Worm (Caenorhabditis elegans) whole organism, early embryonic: Measurements from ENCODE around the gene F35G2.1.
"Not testable (repeated sequence)": the region's sequence is repeated elsewhere in the genome, so short reads cannot be mapped to it uniquely, and the experiment has no call there.

ENCODE experiments used
- B0310.2 ChIP-seq: sonication (generic microtip); optimal IDR thresholded peaks from 2 replicates; lab custom pipeline; 2016; ENCODE audit warnings: mild to moderate bottlenecking, missing genetic modification characterization, missing compliant biosample characterization
- F13C5.2 ChIP-seq: sonication (generic microtip); optimal IDR thresholded peaks from 2 replicates; lab custom pipeline; 2017; ENCODE audit warnings: mild to moderate bottlenecking, missing genetic modification characterization, inconsistent platforms, missing compliant biosample characterization
- aly-1 ChIP-seq: sonication (generic microtip); optimal IDR thresholded peaks from 2 replicates; lab custom pipeline; 2016; ENCODE audit warnings: missing genetic modification characterization, missing compliant biosample characterization
- ama-1 ChIP-seq: fragments of 150-350 bp; optimal IDR thresholded peaks from 2 replicates; lab custom pipeline; 2014
- ceh-13 ChIP-seq: fragments of 200-800 bp; sonication (Bioruptor generic); optimal IDR thresholded peaks from 2 replicates; lab custom pipeline; 2018; ENCODE audit warnings: mild to moderate bottlenecking, missing genetic modification characterization, missing compliant biosample characterization
- ceh-36 ChIP-seq: sonication (generic microtip); optimal IDR thresholded peaks from 2 replicates; lab custom pipeline; 2016; ENCODE audit warnings: missing genetic modification characterization, inconsistent platforms, missing compliant biosample characterization
- ets-7 ChIP-seq: sonication (generic microtip); optimal IDR thresholded peaks from 2 replicates; lab custom pipeline; 2016; ENCODE audit warnings: missing genotype, missing genetic modification characterization, missing compliant biosample characterization
- flt-1 ChIP-seq: fragments of 200-800 bp; sonication (Bioruptor generic); IDR thresholded peaks from 2 replicates; pipeline ENCODE4 v1.3.6; 2022; ENCODE audit warnings: missing genetic modification characterization, missing compliant biosample characterization
- hmbx-1 ChIP-seq: sonication (generic microtip); optimal IDR thresholded peaks from 2 replicates; lab custom pipeline; 2016; ENCODE audit warnings: mild to moderate bottlenecking, missing genetic modification characterization, missing compliant biosample characterization
- hmg-4 ChIP-seq: fragments of 200-800 bp; sonication (Bioruptor generic); optimal IDR thresholded peaks from 2 replicates; lab custom pipeline; 2018; ENCODE audit warnings: mild to moderate bottlenecking, missing genetic modification characterization, missing compliant biosample characterization
- hnd-1 ChIP-seq: sonication (generic microtip); optimal IDR thresholded peaks from 2 replicates; lab custom pipeline; 2016; ENCODE audit warnings: missing genetic modification characterization, missing compliant biosample characterization
- pes-1 ChIP-seq: fragments of 200-800 bp; sonication (Bioruptor generic); IDR thresholded peaks from 2 replicates; pipeline ENCODE4 v1.3.6; 2022; ENCODE audit warnings: missing genetic modification reagents, missing genetic modification characterization, missing compliant biosample characterization
- scrt-1 ChIP-seq: fragments of 200-800 bp; sonication (Bioruptor generic); IDR thresholded peaks from 2 replicates; pipeline ENCODE4 v1.3.6; 2022; ENCODE audit warnings: missing genetic modification characterization, missing compliant biosample characterization
- sea-1 ChIP-seq: fragments of 200-800 bp; sonication (Bioruptor generic); conservative IDR thresholded peaks from 2 replicates; pipeline ENCODE4 v1.3.6; 2022; ENCODE audit warnings: missing genetic modification characterization, missing compliant biosample characterization
- tbx-11 ChIP-seq: fragments of 200-800 bp; sonication (Bioruptor generic); IDR thresholded peaks from 2 replicates; pipeline ENCODE4 v1.3.6; 2022; ENCODE audit warnings: missing genetic modification characterization, missing compliant biosample characterization
- tbx-37 ChIP-seq: fragments of 200-800 bp; sonication (Bioruptor generic); conservative IDR thresholded peaks from 2 replicates; pipeline ENCODE4 v1.3.6; 2022; ENCODE audit warnings: missing genetic modification reagents, missing genetic modification characterization, missing compliant biosample characterization
- tra-4 ChIP-seq: sonication (generic microtip); optimal IDR thresholded peaks from 2 replicates; lab custom pipeline; 2017; ENCODE audit warnings: missing genetic modification characterization, missing compliant biosample characterization

F35G2.1 gene

ce11 chrIV:12165432-12166078 is 37.5 kb upstream of the F35G2.1 start:
- no peak for TF ChIP-seq hmbx-1 (tag; lab: Kevin White, UChicago)
- TF ChIP-seq hnd-1 (tag; lab: Kevin White, UChicago) = no peak
- no peak for TF ChIP-seq B0310.2 (tag; lab: Kevin White, UChicago)
- TF ChIP-seq scrt-1 = no peak
- no peak for TF ChIP-seq sea-1 (GFP tag; lab: Robert Waterston, UW)
- no peak for TF ChIP-seq pes-1
- TF ChIP-seq ceh-13 (GFP tag; lab: Kevin White, UChicago) = no peak
- TF ChIP-seq F13C5.2 (tag; lab: Kevin White, UChicago) = no peak
- TF ChIP-seq tbx-37 (GFP tag; lab: Robert Waterston, UW) = no peak
- no peak for TF ChIP-seq aly-1
- no peak for TF ChIP-seq flt-1
- TF ChIP-seq tbx-11 (GFP tag; lab: Robert Waterston, UW) = no peak
- TF ChIP-seq hmg-4 (GFP tag; lab: Kevin White, UChicago) = no peak
- no peak for TF ChIP-seq ama-1 (lab: Kevin White, UChicago)

ce11 chrIV:12167944-12168343 is 35.1 kb upstream of the F35G2.1 start, which contains the start of gene F20B10.3:
Gene F20B10.3 (plus strand): TSS chrIV:12168244.
- TF ChIP-seq F13C5.2 (tag; lab: Kevin White, UChicago) (no peak), aly-1 (no peak), ama-1 (lab: Kevin White, UChicago) (no peak), tbx-11 (GFP tag; lab: Robert Waterston, UW) (no peak), B0310.2 (tag; lab: Kevin White, UChicago) (no peak), hmg-4 (GFP tag; lab: Kevin White, UChicago) (no peak), tra-4 (tag; lab: Kevin White, UChicago) (no peak), tbx-37 (GFP tag; lab: Robert Waterston, UW) (no peak), pes-1 (no peak), hnd-1 (tag; lab: Kevin White, UChicago) (no peak), ceh-36 (tag; lab: Kevin White, UChicago) (no peak), ceh-13 (GFP tag; lab: Kevin White, UChicago) (no peak)

ce11 chrIV:12170396-12170795 is 32.7 kb upstream of the F35G2.1 start:
- peak; percentile 56; the same call in 1 of the 2 replicates for TF ChIP-seq flt-1

ce11 chrIV:12178235-12178634 is 24.8 kb upstream of the F35G2.1 start, which contains the start of gene nlr-1:
Gene nlr-1 (minus strand): TSS chrIV:12178335.
- TF ChIP-seq ceh-13 (GFP tag; lab: Kevin White, UChicago); aly-1; tbx-37 (GFP tag; lab: Robert Waterston, UW): not testable (repeated sequence)

ce11 chrIV:12192104-12192763 is 10.8 kb upstream of the F35G2.1 start:
- no peak for TF ChIP-seq ama-1 (lab: Kevin White, UChicago)
- TF ChIP-seq hnd-1 (tag; lab: Kevin White, UChicago) = no peak
- TF ChIP-seq F13C5.2 (tag; lab: Kevin White, UChicago) = no peak
- no peak for TF ChIP-seq aly-1

ce11 chrIV:12193338-12193737 is 9.7 kb upstream of the F35G2.1 start:
- TF ChIP-seq ceh-36 (tag; lab: Kevin White, UChicago) = no peak
- TF ChIP-seq ets-7 (tag; lab: Kevin White, UChicago) = no peak

- TF ChIP-seq hmg-4 (GFP tag; lab: Kevin White, UChicago) (no peak), pes-1 (no peak), ceh-13 (GFP tag; lab: Kevin White, UChicago) (no peak), F13C5.2 (tag; lab: Kevin White, UChicago) (no peak), tbx-37 (GFP tag; lab: Robert Waterston, UW) (no peak), scrt-1 (no peak), flt-1 (no peak), hmbx-1 (tag; lab: Kevin White, UChicago) (no peak)
Measured at ce11 chrIV:12194668-12195067, 8.4 kb upstream of the F35G2.1 start.

- TF ChIP-seq hmbx-1 (tag; lab: Kevin White, UChicago) (no peak), tbx-37 (GFP tag; lab: Robert Waterston, UW) (no peak), ceh-13 (GFP tag; lab: Kevin White, UChicago) (no peak), B0310.2 (tag; lab: Kevin White, UChicago) (no peak), F13C5.2 (tag; lab: Kevin White, UChicago) (no peak)
Measured at ce11 chrIV:12196608-12197007, 6.4 kb upstream of the F35G2.1 start.

ce11 chrIV:12197679-12198078 is 5.4 kb upstream of the F35G2.1 start:
- TF ChIP-seq ceh-13 (GFP tag; lab: Kevin White, UChicago) (no peak), hnd-1 (tag; lab: Kevin White, UChicago) (no peak), tbx-37 (GFP tag; lab: Robert Waterston, UW) (no peak), tbx-11 (GFP tag; lab: Robert Waterston, UW) (no peak), aly-1 (no peak), sea-1 (GFP tag; lab: Robert Waterston, UW) (no peak), scrt-1 (no peak), ama-1 (lab: Kevin White, UChicago) (no peak), flt-1 (no peak), ceh-36 (tag; lab: Kevin White, UChicago) (no peak)
